Fruit fly (Drosophila melanogaster) whole organism, embryonic: ENCODE data around the gene CG13001.
A peak's percentile ranks its signal among the peaks of the same experiment; 100 is the strongest.

Experiments
- Ada2b ChIP-seq: fragments of 200-800 bp; sonication (Bioruptor generic); IDR thresholded peaks from 2 replicates; pipeline ENCODE4 v1.3.6; 2022; ENCODE audit warnings: missing biosample characterization, missing genetic modification characterization
- BEAF-32 ChIP-seq: fragments of 200-800 bp; sonication (Bioruptor generic); optimal IDR thresholded peaks from 3 replicates; lab custom pipeline; 2017; ENCODE audit warnings: missing biosample characterization, missing genetic modification characterization, mild to moderate bottlenecking, moderate library complexity, missing genetic modification reagents
- CG10147 ChIP-seq: fragments of 200-800 bp; sonication (Bioruptor generic); optimal IDR thresholded peaks from 2 replicates; lab custom pipeline; 2019; ENCODE audit warnings: missing biosample characterization, mild to moderate bottlenecking, missing genetic modification characterization, moderate library complexity
- CG11456 ChIP-seq: fragments of 200-800 bp; sonication (Bioruptor generic); IDR thresholded peaks from 3 replicates; pipeline ENCODE4 v1.3.6; 2022; ENCODE audit warnings: missing biosample characterization, missing genetic modification characterization
- CG11723 ChIP-seq: fragments of 200-800 bp; sonication (Bioruptor generic); optimal IDR thresholded peaks from 2 replicates; lab custom pipeline; 2017; ENCODE audit warnings: missing biosample characterization, mild to moderate bottlenecking, missing genetic modification characterization
- CG12236 ChIP-seq: fragments of 200-800 bp; sonication (Bioruptor generic); optimal IDR thresholded peaks from 2 replicates; lab custom pipeline; 2016; ENCODE audit warnings: missing biosample characterization, missing genetic modification characterization
- CG12769 ChIP-seq: fragments of 200-800 bp; sonication (Bioruptor generic); optimal IDR thresholded peaks from 2 replicates; lab custom pipeline; 2019; ENCODE audit warnings: missing biosample characterization, mild to moderate bottlenecking, missing genetic modification characterization, moderate library complexity
- CG12942 ChIP-seq: fragments of 200-800 bp; sonication (Bioruptor generic); optimal IDR thresholded peaks from 3 replicates; lab custom pipeline; 2016; ENCODE audit warnings: missing biosample characterization, missing genetic modification characterization
- CG13894 ChIP-seq: fragments of 200-800 bp; sonication (Bioruptor generic); optimal IDR thresholded peaks from 3 replicates; lab custom pipeline; 2018; ENCODE audit warnings: missing biosample characterization, mild to moderate bottlenecking, missing genetic modification characterization, moderate library complexity
- CG15269 ChIP-seq: fragments of 200-800 bp; sonication (Bioruptor generic); optimal IDR thresholded peaks from 2 replicates; lab custom pipeline; 2018; ENCODE audit warnings: missing biosample characterization, mild to moderate bottlenecking, missing genetic modification characterization, moderate library complexity
- CG17359 ChIP-seq: fragments of 200-800 bp; sonication (Bioruptor generic); optimal IDR thresholded peaks from 3 replicates; lab custom pipeline; 2018; ENCODE audit warnings: missing biosample characterization, mild to moderate bottlenecking, missing genetic modification characterization, moderate library complexity
- CG17568 ChIP-seq: fragments of 200-800 bp; sonication (Bioruptor generic); optimal IDR thresholded peaks from 2 replicates; lab custom pipeline; 2018; ENCODE audit warnings: missing biosample characterization, mild to moderate bottlenecking, missing genetic modification characterization, moderate library complexity
- CG18599 ChIP-seq: fragments of 200-800 bp; sonication (Bioruptor generic); optimal IDR thresholded peaks from 3 replicates; lab custom pipeline; 2017; ENCODE audit warnings: missing biosample characterization, missing genetic modification characterization, mild to moderate bottlenecking, moderate library complexity, missing genetic modification reagents
- CG3065 ChIP-seq: fragments of 200-800 bp; sonication (Bioruptor generic); optimal IDR thresholded peaks from 2 replicates; lab custom pipeline; 2016; ENCODE audit warnings: missing biosample characterization, missing genetic modification characterization
- CG4404 ChIP-seq: fragments of 200-800 bp; sonication (Bioruptor generic); IDR thresholded peaks from 2 replicates; pipeline ENCODE4 v1.3.6; 2022; ENCODE audit warnings: missing biosample characterization, missing genetic modification characterization
- CG6175 ChIP-seq: fragments of 200-800 bp; sonication (Bioruptor generic); IDR thresholded peaks from 3 replicates; pipeline ENCODE4 v1.3.6; 2022; ENCODE audit warnings: missing biosample characterization, missing genetic modification characterization
- CG7987 ChIP-seq: fragments of 200-800 bp; sonication (Bioruptor generic); optimal IDR thresholded peaks from 2 replicates; lab custom pipeline; 2018; ENCODE audit warnings: missing biosample characterization, mild to moderate bottlenecking, missing genetic modification characterization, moderate library complexity
- CG8388 ChIP-seq: fragments of 200-800 bp; sonication (Bioruptor generic); optimal IDR thresholded peaks from 2 replicates; lab custom pipeline; 2019; ENCODE audit warnings: missing biosample characterization, mild to moderate bottlenecking, missing genetic modification characterization, moderate library complexity
- CHES-1-like ChIP-seq: fragments of 200-800 bp; sonication (Bioruptor generic); optimal IDR thresholded peaks from 2 replicates; lab custom pipeline; 2016; ENCODE audit warnings: missing biosample characterization, missing genetic modification characterization
- Dad ChIP-seq: fragments of 200-800 bp; sonication (Bioruptor generic); optimal IDR thresholded peaks from 3 replicates; lab custom pipeline; 2016; ENCODE audit warnings: missing biosample characterization, missing genetic modification characterization
- Deaf1 ChIP-seq: fragments of 200-800 bp; optimal IDR thresholded peaks from 3 replicates; lab custom pipeline; 2019; ENCODE audit warnings: missing biosample characterization, mild to moderate bottlenecking, missing genetic modification characterization, moderate library complexity
- Dek ChIP-seq: fragments of 200-800 bp; sonication (Bioruptor generic); optimal IDR thresholded peaks from 3 replicates; lab custom pipeline; 2019; ENCODE audit warnings: missing biosample characterization, mild to moderate bottlenecking, missing genetic modification characterization, moderate library complexity
- Drgx ChIP-seq: fragments of 200-800 bp; sonication (Bioruptor generic); IDR thresholded peaks from 2 replicates; pipeline ENCODE4 v1.3.6; 2022; ENCODE audit warnings: missing biosample characterization, missing genetic modification characterization
- Ets65A ChIP-seq: fragments of 200-800 bp; sonication (Bioruptor generic); peaks from one replicate; lab custom pipeline; 2016; ENCODE audit warnings: missing biosample characterization, missing genetic modification characterization
- HHEX ChIP-seq: fragments of 200-800 bp; sonication (Bioruptor generic); optimal IDR thresholded peaks from 3 replicates; lab custom pipeline; 2017; ENCODE audit warnings: missing biosample characterization, mild to moderate bottlenecking, missing genetic modification characterization, missing genetic modification reagents
- Hr39 ChIP-seq: fragments of >200 bp; optimal IDR thresholded peaks from 2 replicates; lab custom pipeline; 2017
- Kr ChIP-seq: fragments of 200-800 bp; sonication (Bioruptor generic); optimal IDR thresholded peaks from 2 replicates; lab custom pipeline; 2017; ENCODE audit warnings: missing biosample characterization, mild to moderate bottlenecking, missing genetic modification characterization
- Max ChIP-seq: fragments of 200-800 bp; sonication (Bioruptor generic); optimal IDR thresholded peaks from 2 replicates; lab custom pipeline; 2016; ENCODE audit warnings: missing biosample characterization, mild to moderate bottlenecking, missing genetic modification characterization
- NK7.1 ChIP-seq: fragments of 200-800 bp; sonication (Bioruptor generic); optimal IDR thresholded peaks from 3 replicates; lab custom pipeline; 2016; ENCODE audit warnings: missing biosample characterization, missing genetic modification characterization
- Ssrp ChIP-seq: fragments of 200-800 bp; sonication (Bioruptor generic); optimal IDR thresholded peaks from 2 replicates; lab custom pipeline; 2018; ENCODE audit warnings: missing biosample characterization, mild to moderate bottlenecking, missing genetic modification characterization, moderate library complexity
- btn ChIP-seq: fragments of 200-800 bp; sonication (Bioruptor generic); optimal IDR thresholded peaks from 2 replicates; lab custom pipeline; 2016; ENCODE audit warnings: missing biosample characterization, missing genetic modification characterization
- chinmo ChIP-seq: fragments of 200-800 bp; sonication (Bioruptor generic); IDR thresholded peaks from 4 replicates; pipeline ENCODE4 v1.3.6; 2022; ENCODE audit warnings: missing biosample characterization, missing genetic modification characterization; ENCODE audit not compliant: partially characterized antibody
- crc ChIP-seq: fragments of 200-800 bp; sonication (Bioruptor generic); optimal IDR thresholded peaks from 2 replicates; lab custom pipeline; 2016; ENCODE audit warnings: missing biosample characterization, missing genetic modification characterization
- crol ChIP-seq: fragments of 200-800 bp; sonication (Bioruptor generic); IDR thresholded peaks from 2 replicates; pipeline ENCODE4 v1.3.6; 2022; ENCODE audit warnings: missing biosample characterization, missing genetic modification characterization
- cwo ChIP-seq: fragments of 200-800 bp; sonication (Bioruptor generic); optimal IDR thresholded peaks from 3 replicates; lab custom pipeline; 2017; ENCODE audit warnings: missing biosample characterization, missing genetic modification characterization, mild to moderate bottlenecking, moderate library complexity, missing genetic modification reagents
- dan ChIP-seq: fragments of 200-800 bp; sonication (Bioruptor generic); IDR thresholded peaks from 2 replicates; pipeline ENCODE4 v1.3.6; 2022; ENCODE audit warnings: missing biosample characterization, missing genetic modification characterization
- jumu ChIP-seq: fragments of 200-800 bp; sonication (Bioruptor generic); optimal IDR thresholded peaks from 3 replicates; lab custom pipeline; 2016; ENCODE audit warnings: missing biosample characterization, missing genetic modification characterization
- nom ChIP-seq: fragments of 200-800 bp; sonication (Bioruptor generic); optimal IDR thresholded peaks from 2 replicates; lab custom pipeline; 2017; ENCODE audit warnings: missing biosample characterization, missing genetic modification characterization, mild to moderate bottlenecking, moderate library complexity, missing genetic modification reagents
- org-1 ChIP-seq: fragments of 200-800 bp; sonication (Bioruptor generic); optimal IDR thresholded peaks from 2 replicates; lab custom pipeline; 2017; ENCODE audit warnings: missing biosample characterization, missing genetic modification characterization
- peb ChIP-seq: fragments of 200-800 bp; sonication (Bioruptor generic); IDR thresholded peaks from 2 replicates; pipeline ENCODE4 v1.3.6; 2022; ENCODE audit warnings: missing biosample characterization, missing genetic modification characterization
- pum ChIP-seq: fragments of 200-800 bp; sonication (Bioruptor generic); optimal IDR thresholded peaks from 2 replicates; lab custom pipeline; 2016; ENCODE audit warnings: missing biosample characterization, missing genetic modification characterization
- sd ChIP-seq: fragments of 200-800 bp; sonication (Bioruptor generic); optimal IDR thresholded peaks from 3 replicates; lab custom pipeline; 2018; ENCODE audit warnings: missing biosample characterization, mild to moderate bottlenecking, missing genetic modification characterization, moderate library complexity
- sens ChIP-seq: fragments of 200-800 bp; sonication (Bioruptor generic); peaks from one replicate; lab custom pipeline; 2016; ENCODE audit warnings: missing biosample characterization, missing genetic modification characterization
- sens-2 ChIP-seq: fragments of 200-800 bp; sonication (Bioruptor generic); IDR thresholded peaks from 2 replicates; pipeline ENCODE4 v1.3.6; 2022; ENCODE audit warnings: missing biosample characterization, missing genetic modification characterization
- stc ChIP-seq: fragments of 200-800 bp; sonication (Bioruptor generic); IDR thresholded peaks from 2 replicates; pipeline ENCODE4 v1.3.6; 2022; ENCODE audit warnings: missing biosample characterization, missing genetic modification characterization
- tin ChIP-seq: fragments of 200-800 bp; sonication (Bioruptor generic); optimal IDR thresholded peaks from 3 replicates; lab custom pipeline; 2016; ENCODE audit warnings: missing biosample characterization, missing genetic modification characterization
- tna ChIP-seq: fragments of 200-800 bp; sonication (Bioruptor generic); IDR thresholded peaks from 2 replicates; pipeline ENCODE4 v1.3.6; 2022; ENCODE audit warnings: missing biosample characterization, missing genetic modification characterization; ENCODE audit not compliant: partially characterized antibody
- zen2 ChIP-seq: fragments of 200-800 bp; sonication (Bioruptor generic); IDR thresholded peaks from 3 replicates; pipeline ENCODE4 v1.3.6; 2022; ENCODE audit warnings: missing biosample characterization, missing genetic modification characterization; ENCODE audit not compliant: partially characterized antibody

The CG13001 gene

dm6 chrX:16907009-16907408 lies 35.7 kb downstream of the CG13001 start (continued):
- TF ChIP-seq Kr (GFP tag; lab: Kevin White, UChicago) = no peak
- TF ChIP-seq chinmo (GFP tag; lab: Robert Waterston, UW) = peak; percentile 44; the same call in 1 of the 4 replicates

- TF ChIP-seq sens-2 (GFP tag; lab: Robert Waterston, UW) (no peak), org-1 (GFP tag; lab: Kevin White, UChicago) (no peak), CG10147 (GFP tag; lab: Kevin White, UChicago) (no peak), nom (GFP tag; lab: Kevin White, UChicago) (peak; percentile 70), Deaf1 (tag; lab: Kevin White, UChicago) (peak; percentile 19), CG4404 (GFP tag; lab: Robert Waterston, UW) (no peak), BEAF-32 (GFP tag; lab: Kevin White, UChicago) (no peak), CG17568 (GFP tag; lab: Kevin White, UChicago) (no peak), CG8388 (GFP tag; lab: Kevin White, UChicago) (no peak), NK7.1 (GFP tag; lab: Kevin White, UChicago) (no peak), jumu (no peak), Ssrp (no peak), Dad (GFP tag; lab: Kevin White, UChicago) (no peak), Drgx (GFP tag; lab: Robert Waterston, UW) (peak; percentile 46; the same call in 1 of the 2 replicates), dan (GFP tag; lab: Robert Waterston, UW) (no peak), Dek (tag; lab: Kevin White, UChicago) (no peak), tin (GFP tag; lab: Kevin White, UChicago) (no peak), CHES-1-like (no peak), CG3065 (GFP tag; lab: Kevin White, UChicago) (no peak), sens (GFP tag; lab: Kevin White, UChicago) (peak; percentile 23), Ada2b (GFP tag; lab: Robert Waterston, UW) (no peak), CG7987 (no peak)
- TF ChIP-seq, all 482 proteins: peak for 4
Observed at dm6 chrX:16906065-16906464, 36.6 kb downstream of the CG13001 start.

dm6 chrX:16902435-16902834 lies 40.2 kb downstream of the CG13001 start:
- no peak for TF ChIP-seq pum
- TF ChIP-seq Ets65A (GFP tag; lab: Kevin White, UChicago) = peak; percentile 65

- no peak for TF ChIP-seq btn (GFP tag; lab: Kevin White, UChicago)
- peak; percentile 33 for TF ChIP-seq CG13894 (tag; lab: Kevin White, UChicago)
- TF ChIP-seq tna = no peak
- TF ChIP-seq CG12942 = no peak
- no peak for TF ChIP-seq CG11723 (GFP tag; lab: Kevin White, UChicago)
- TF ChIP-seq Max (GFP tag; lab: Kevin White, UChicago) = no peak
- peak; percentile 87 for TF ChIP-seq sd (tag; lab: Kevin White, UChicago)
- TF ChIP-seq zen2 (GFP tag; lab: Robert Waterston, UW) = no peak
- TF ChIP-seq CG18599 (GFP tag; lab: Kevin White, UChicago) = no peak
- no peak for TF ChIP-seq CG17359 (tag; lab: Kevin White, UChicago)
- no peak for TF ChIP-seq stc (GFP tag; lab: Robert Waterston, UW)
- 0 out of 3 replicates have a peak, but pooled peaks have one; percentile 40 for TF ChIP-seq CG6175 (GFP tag; lab: Robert Waterston, UW)
- TF ChIP-seq CG15269 (tag; lab: Kevin White, UChicago) = no peak
- TF ChIP-seq CG11456 = no peak
- TF ChIP-seq HHEX (GFP tag; lab: Kevin White, UChicago) = no peak
- no peak for TF ChIP-seq CG12236 (GFP tag; lab: Kevin White, UChicago)
- TF ChIP-seq cwo (GFP tag; lab: Kevin White, UChicago) = peak; percentile 39
- TF ChIP-seq peb (GFP tag; lab: Robert Waterston, UW) = no peak
- TF ChIP-seq jumu = no peak
- TF ChIP-seq crc (GFP tag; lab: Kevin White, UChicago) = no peak
- no peak for TF ChIP-seq Hr39 (lab: Kevin White, UChicago)
- peak; percentile 82 for TF ChIP-seq crol
- peak; percentile 21 for TF ChIP-seq CG12769 (tag; lab: Kevin White, UChicago)
Observed at dm6 chrX:16900283-16900682, 42.4 kb downstream of the CG13001 start.
